Fruit fly (Drosophila melanogaster): Measurements from ENCODE around the gene Tk.

- no peak for TF ChIP-seq CG13204 (GFP tag; optimal IDR thresholded peaks at IDR 0.05)
- TF ChIP-seq gl (tag; optimal IDR thresholded peaks at IDR 0.05): no peak
- TF ChIP-seq CG8159 (tag; optimal IDR thresholded peaks at IDR 0.05): peak; percentile 82
- TF ChIP-seq CG15710 (tag; optimal IDR thresholded peaks at IDR 0.05): peak; percentile 74
- peak; percentile 67 for TF ChIP-seq Snoo (tag; optimal IDR thresholded peaks at IDR 0.05)
- no peak for TF ChIP-seq D1 (tag; optimal IDR thresholded peaks at IDR 0.05)
Measured at dm6 chr3R:12010202-12010824, 5.0 kb upstream of the Tk start, which contains the start of the genes KLHL18 and GCC185.
